Fruit fly (Drosophila melanogaster) whole organism, prepupa: ENCODE results near the gene Tpi.

ENCODE experiments used
- Blimp-1 ChIP-seq: fragments of 200-800 bp; sonication (Bioruptor generic); optimal IDR thresholded peaks from 3 replicates; lab custom pipeline; 2017; ENCODE audit warnings: missing biosample characterization, missing genetic modification characterization, mild to moderate bottlenecking, moderate library complexity, missing genetic modification reagents
- CG10631 ChIP-seq: fragments of 200-800 bp; sonication (Bioruptor generic); optimal IDR thresholded peaks from 2 replicates; lab custom pipeline; 2016; ENCODE audit warnings: missing biosample characterization, missing genetic modification characterization
- CG10669 ChIP-seq: fragments of 200-800 bp; sonication (Bioruptor generic); optimal IDR thresholded peaks from 3 replicates; lab custom pipeline; 2018; ENCODE audit warnings: missing biosample characterization, mild to moderate bottlenecking, missing genetic modification characterization, moderate library complexity
- CG11294 ChIP-seq: fragments of 200-800 bp; sonication (Bioruptor generic); IDR thresholded peaks from 2 replicates; pipeline ENCODE4 v1.3.6; 2022; ENCODE audit warnings: missing biosample characterization, missing genetic modification characterization
- CG11762 ChIP-seq: fragments of 200-800 bp; sonication (Bioruptor generic); optimal IDR thresholded peaks from 3 replicates; lab custom pipeline; 2016; ENCODE audit warnings: missing biosample characterization, missing genetic modification characterization; ENCODE audit not compliant: insufficient read depth
- CG11902 ChIP-seq: fragments of 200-800 bp; sonication (Bioruptor generic); optimal IDR thresholded peaks from 3 replicates; lab custom pipeline; 2016; ENCODE audit warnings: missing biosample characterization, missing genetic modification characterization
- CG15336 ChIP-seq: fragments of 200-800 bp; sonication (Bioruptor generic); IDR thresholded peaks from 2 replicates; pipeline ENCODE4 v1.3.6; 2022; ENCODE audit warnings: missing biosample characterization, missing genetic modification characterization
- CG1621 ChIP-seq: fragments of 200-800 bp; sonication (Bioruptor generic); optimal IDR thresholded peaks from 3 replicates; lab custom pipeline; 2018; ENCODE audit warnings: missing biosample characterization, mild to moderate bottlenecking, missing genetic modification characterization
- CG3032 ChIP-seq: fragments of 200-800 bp; optimal IDR thresholded peaks from 2 replicates; lab custom pipeline; 2019; ENCODE audit warnings: missing biosample characterization, mild to moderate bottlenecking, missing genetic modification characterization, moderate library complexity
- CG32006 ChIP-seq: fragments of 200-800 bp; sonication (Bioruptor generic); optimal IDR thresholded peaks from 3 replicates; lab custom pipeline; 2017; ENCODE audit warnings: missing biosample characterization, mild to moderate bottlenecking, missing genetic modification characterization
- CG34406 ChIP-seq: fragments of 200-800 bp; sonication (Bioruptor generic); optimal IDR thresholded peaks from 3 replicates; lab custom pipeline; 2016; ENCODE audit warnings: missing biosample characterization, missing genetic modification characterization
- CG3919 ChIP-seq: fragments of 200-800 bp; sonication (Bioruptor generic); optimal IDR thresholded peaks from 3 replicates; lab custom pipeline; 2016; ENCODE audit warnings: missing biosample characterization, missing genetic modification characterization
- CG6163 ChIP-seq: fragments of 200-800 bp; sonication (Bioruptor generic); IDR thresholded peaks from 3 replicates; pipeline ENCODE4 v1.3.6; 2022; ENCODE audit warnings: missing biosample characterization, missing genetic modification characterization
- CG6276 ChIP-seq: fragments of 200-800 bp; sonication (Bioruptor generic); optimal IDR thresholded peaks from 2 replicates; lab custom pipeline; 2017; ENCODE audit warnings: missing biosample characterization, mild to moderate bottlenecking, missing genetic modification characterization
- CG6808 ChIP-seq: fragments of 200-800 bp; sonication (Bioruptor generic); optimal IDR thresholded peaks from 3 replicates; lab custom pipeline; 2017; ENCODE audit warnings: missing biosample characterization, missing genetic modification characterization, mild to moderate bottlenecking, moderate library complexity, missing genetic modification reagents
- CG8319 ChIP-seq: fragments of 200-800 bp; sonication (Bioruptor generic); optimal IDR thresholded peaks from 3 replicates; lab custom pipeline; 2016; ENCODE audit warnings: missing biosample characterization, missing genetic modification characterization
- Ets96B ChIP-seq: fragments of 200-800 bp; optimal IDR thresholded peaks from 2 replicates; lab custom pipeline; 2019; ENCODE audit warnings: missing biosample characterization, mild to moderate bottlenecking, missing genetic modification characterization, moderate library complexity
- Gug ChIP-seq: fragments of 200-800 bp; sonication (Bioruptor generic); IDR thresholded peaks from 2 replicates; pipeline ENCODE4 v1.3.6; 2022; ENCODE audit warnings: missing biosample characterization, missing genetic modification characterization
- Hr38 ChIP-seq: sonication (Bioruptor generic); optimal IDR thresholded peaks from 2 replicates; lab custom pipeline; 2016; ENCODE audit warnings: missing biosample characterization, missing genetic modification characterization
- Sox102F ChIP-seq: fragments of 200-800 bp; sonication (Bioruptor generic); optimal IDR thresholded peaks from 2 replicates; lab custom pipeline; 2016; ENCODE audit warnings: missing biosample characterization, mild to moderate bottlenecking, missing genetic modification characterization
- Sox14 ChIP-seq: fragments of 200-800 bp; sonication (Bioruptor generic); optimal IDR thresholded peaks from 3 replicates; lab custom pipeline; 2016; ENCODE audit warnings: missing biosample characterization, missing genetic modification characterization
- acj6 ChIP-seq: fragments of 200-800 bp; sonication (Bioruptor generic); optimal IDR thresholded peaks from 3 replicates; lab custom pipeline; 2016; ENCODE audit warnings: missing biosample characterization, missing genetic modification characterization
- cyc ChIP-seq: fragments of 200-800 bp; sonication (Bioruptor generic); optimal IDR thresholded peaks from 3 replicates; lab custom pipeline; 2016; ENCODE audit warnings: missing biosample characterization, missing genetic modification characterization
- dsx ChIP-seq: fragments of 200-800 bp; optimal IDR thresholded peaks from 3 replicates; lab custom pipeline; 2019; ENCODE audit warnings: missing biosample characterization, mild to moderate bottlenecking, missing genetic modification characterization, moderate library complexity; ENCODE audit not compliant: poor library complexity, severe bottlenecking
- esn ChIP-seq: fragments of 200-800 bp; sonication (Bioruptor generic); optimal IDR thresholded peaks from 2 replicates; lab custom pipeline; 2016; ENCODE audit warnings: missing biosample characterization, mild to moderate bottlenecking, missing genetic modification characterization, moderate library complexity
- fd85E ChIP-seq: fragments of 200-800 bp; sonication (Bioruptor generic); optimal IDR thresholded peaks from 3 replicates; lab custom pipeline; 2016; ENCODE audit warnings: missing biosample characterization, missing genetic modification characterization
- fkh ChIP-seq: fragments of 200-800 bp; sonication (Bioruptor generic); optimal IDR thresholded peaks from 3 replicates; lab custom pipeline; 2017; ENCODE audit warnings: missing biosample characterization, mild to moderate bottlenecking, missing genetic modification characterization, moderate library complexity
- lz ChIP-seq: fragments of 200-800 bp; sonication (Bioruptor generic); optimal IDR thresholded peaks from 3 replicates; lab custom pipeline; 2016; ENCODE audit warnings: missing biosample characterization, missing genetic modification characterization
- net ChIP-seq: fragments of 200-800 bp; sonication (Bioruptor generic); optimal IDR thresholded peaks from 3 replicates; lab custom pipeline; 2016; ENCODE audit warnings: missing biosample characterization, missing genetic modification characterization
- pdm3 ChIP-seq: fragments of 200-800 bp; sonication (Bioruptor generic); optimal IDR thresholded peaks from 3 replicates; lab custom pipeline; 2016; ENCODE audit warnings: missing biosample characterization, missing genetic modification characterization
- salr ChIP-seq, 2 experiments: fragments of 200-800 bp; sonication (Bioruptor generic); optimal IDR thresholded peaks; 3 replicates each; lab custom pipeline; 2016 to 2018; ENCODE audit warnings: missing biosample characterization in 2 of 2, missing genetic modification characterization in 2 of 2, mild to moderate bottlenecking in 1 of 2
- svp ChIP-seq: fragments of 200-800 bp; sonication (Bioruptor generic); peaks from one replicate; lab custom pipeline; 2016; ENCODE audit warnings: missing biosample characterization, missing genetic modification characterization
- topi ChIP-seq: fragments of 200-800 bp; sonication (Bioruptor generic); optimal IDR thresholded peaks from 3 replicates; lab custom pipeline; 2016; ENCODE audit warnings: missing biosample characterization, missing genetic modification characterization
- vri ChIP-seq: fragments of 200-800 bp; sonication (Bioruptor generic); optimal IDR thresholded peaks from 3 replicates; lab custom pipeline; 2016; ENCODE audit warnings: missing biosample characterization, mild to moderate bottlenecking, missing genetic modification characterization

Gene Tpi

dm6 chr3R:30151300-30152109 is 17.1 kb upstream of the Tpi start, which contains the start of gene CG15529 (continued):
- TF ChIP-seq Sox14 (GFP tag; lab: Kevin White, UChicago) (peak; percentile 52), Hr38 (GFP tag; lab: Kevin White, UChicago) (no peak), acj6 (GFP tag; lab: Kevin White, UChicago) (peak; percentile 68), dsx (GFP tag; lab: Kevin White, UChicago) (peak; percentile 51), CG10669 (GFP tag; lab: Kevin White, UChicago) (peak; percentile 72), Ets96B (tag; lab: Kevin White, UChicago) (peak; percentile 66), CG8319 (GFP tag; lab: Kevin White, UChicago) (peak; percentile 29), CG6163 (GFP tag; lab: Robert Waterston, UW) (peak; percentile 87), topi (GFP tag; lab: Kevin White, UChicago) (no peak), CG11762 (GFP tag; lab: Kevin White, UChicago) (peak; percentile 38), Gug (GFP tag; lab: Robert Waterston, UW) (peak; percentile 73), pdm3 (GFP tag; lab: Kevin White, UChicago) (peak; percentile 60), svp (GFP tag; lab: Kevin White, UChicago) (no peak), CG3032 (peak; percentile 77), esn (peak; percentile 41), cyc (GFP tag; lab: Kevin White, UChicago) (peak; percentile 33)

dm6 chr3R:30150602-30151001 is 16.2 kb upstream of the Tpi start:
- no peak for TF ChIP-seq CG6276
- no peak for TF ChIP-seq net (GFP tag; lab: Kevin White, UChicago)
- TF ChIP-seq cyc (GFP tag; lab: Kevin White, UChicago), result no peak
- TF ChIP-seq CG11294 (GFP tag; lab: Robert Waterston, UW), result no peak
- no peak for TF ChIP-seq CG10631 (GFP tag; lab: Kevin White, UChicago)
- no peak for TF ChIP-seq CG3919 (GFP tag; lab: Kevin White, UChicago)
- no peak for TF ChIP-seq CG34406 (GFP tag; lab: Kevin White, UChicago)
- no peak for TF ChIP-seq fd85E (GFP tag; lab: Kevin White, UChicago)
- TF ChIP-seq fkh (GFP tag; lab: Kevin White, UChicago), result no peak
- no peak for TF ChIP-seq CG32006 (GFP tag; lab: Kevin White, UChicago)
- no peak for TF ChIP-seq Hr38 (GFP tag; lab: Kevin White, UChicago)

dm6 chr3R:30149506-30149905 is 15.1 kb upstream of the Tpi start, which contains the start of gene AdoR:
AdoR (minus strand) TSS chr3R:30149606.
- TF ChIP-seq net (GFP tag; lab: Kevin White, UChicago) (no peak), CG32006 (GFP tag; lab: Kevin White, UChicago) (no peak), salr (GFP tag; optimal IDR thresholded peaks at IDR 0.05; lab: Kevin White, UChicago) (no peak)

- peak; percentile 15 for TF ChIP-seq svp (GFP tag; lab: Kevin White, UChicago)
- TF ChIP-seq Sox102F (GFP tag; lab: Kevin White, UChicago), result no peak
- TF ChIP-seq, all 60 proteins: peak for 1
Measured at dm6 chr3R:30132295-30132694, 2.1 kb downstream of the Tpi start, which contains the start of gene CG31029. CG31029 (minus strand) TSS chr3R:30132395.

dm6 chr3R:30129019-30129418 is 5.4 kb downstream of the Tpi start, which contains the start of gene Ppi1:
Ppi1 (minus strand) TSS chr3R:30129119.
- TF ChIP-seq CG10669 (GFP tag; lab: Kevin White, UChicago), result no peak
- no peak for TF ChIP-seq lz (GFP tag; lab: Kevin White, UChicago)
- no peak for TF ChIP-seq CG6808 (GFP tag; lab: Kevin White, UChicago)
- no peak for TF ChIP-seq dsx (GFP tag; lab: Kevin White, UChicago)
- no peak for TF ChIP-seq CG11902 (GFP tag; lab: Kevin White, UChicago)
- no peak for TF ChIP-seq CG15336 (GFP tag; lab: Robert Waterston, UW)
- no peak for TF ChIP-seq Blimp-1 (GFP tag; lab: Kevin White, UChicago)
- TF ChIP-seq acj6 (GFP tag; lab: Kevin White, UChicago), result no peak
- no peak for TF ChIP-seq esn
- no peak for TF ChIP-seq salr (GFP tag; optimal IDR thresholded peaks at IDR 0.05; lab: Kevin White, UChicago)
- no peak for TF ChIP-seq vri (GFP tag; lab: Kevin White, UChicago)
- no peak for TF ChIP-seq CG34406 (GFP tag; lab: Kevin White, UChicago)
- no peak for TF ChIP-seq fkh (GFP tag; lab: Kevin White, UChicago)
- no peak for TF ChIP-seq CG1621 (tag; lab: Kevin White, UChicago)
- TF ChIP-seq Sox102F (GFP tag; lab: Kevin White, UChicago), result no peak
